Worm (Caenorhabditis elegans): ENCODE measurements around the gene crh-1.

DNA sequence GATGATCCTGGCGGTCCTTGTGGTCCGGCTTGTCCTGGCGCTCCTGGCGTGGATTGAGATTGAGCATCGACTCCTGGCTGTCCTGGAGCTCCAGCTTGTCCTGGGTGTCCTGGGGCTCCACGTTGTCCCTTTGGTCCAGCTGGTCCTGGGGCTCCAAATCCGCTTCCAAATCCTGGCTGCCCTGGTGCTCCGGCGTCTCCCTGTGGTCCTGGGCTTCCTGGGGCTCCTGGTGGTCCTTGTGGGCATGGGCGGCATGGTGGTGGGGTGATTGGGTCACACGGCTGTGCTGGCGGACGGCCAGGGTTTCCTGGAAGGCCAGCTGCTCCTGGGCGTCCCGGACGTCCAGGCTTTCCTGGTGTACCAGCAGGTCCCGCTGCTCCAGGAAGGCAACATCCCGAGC, 48.4 kb downstream of the crh-1 start:
- TF ChIP-seq mab-5 (tag; optimal IDR thresholded peaks at IDR 0.05) (no peak), nhr-237 (tag; optimal IDR thresholded peaks at IDR 0.05) (no peak), lsy-2 (tag; optimal IDR thresholded peaks at IDR 0.05) (no peak), nhr-11 (tag; optimal IDR thresholded peaks at IDR 0.05) (no peak), nhr-25 (tag; optimal IDR thresholded peaks at IDR 0.05) (no peak), unc-62 (GFP tag; optimal IDR thresholded peaks at IDR 0.05) (no peak), nhr-77 (tag; optimal IDR thresholded peaks at IDR 0.05) (no peak), gmeb-1 (tag; optimal IDR thresholded peaks at IDR 0.05) (no peak), F13H6.1 (tag; optimal IDR thresholded peaks at IDR 0.05) (no peak), unc-55 (GFP tag; optimal IDR thresholded peaks at IDR 0.05) (no peak)
